Fruit fly (Drosophila melanogaster): Measurements from ENCODE around the gene Nemp.
A peak's percentile ranks its signal among the peaks of the same experiment; 100 is the strongest.

Nemp gene

dm6 chrX:16677163-16677562, 22.3 kb upstream of the Nemp start (continued):
- peak in 1 of 2 experiments; percentile 29 for TF ChIP-seq Hr51 (GFP tag; optimal IDR thresholded peaks at IDR 0.05)
- TF ChIP-seq Fer3 (tag; optimal IDR thresholded peaks at IDR 0.05), result no peak
- TF ChIP-seq CG1832 (GFP tag; optimal IDR thresholded peaks at IDR 0.05), result no peak
- TF ChIP-seq CG9932 (GFP tag; IDR thresholded peaks at IDR 0.05), result no peak
- 0 out of 2 replicates have a peak, but pooled peaks have one; percentile 13 for TF ChIP-seq CG32532 (GFP tag; IDR thresholded peaks at IDR 0.05)
- peak; percentile 32 for TF ChIP-seq CG11504 (tag; optimal IDR thresholded peaks at IDR 0.05)
- TF ChIP-seq CG11398 (GFP tag; optimal IDR thresholded peaks at IDR 0.05), result no peak
- no peak for TF ChIP-seq CG11456 (GFP tag; IDR thresholded peaks at IDR 0.05)
- TF ChIP-seq Dad (GFP tag; optimal IDR thresholded peaks at IDR 0.05), result no peak
- no peak for TF ChIP-seq Sox100B (GFP tag; optimal IDR thresholded peaks at IDR 0.05)
- TF ChIP-seq pnt (GFP tag; optimal IDR thresholded peaks at IDR 0.05), result no peak
- TF ChIP-seq lmd (GFP tag; IDR thresholded peaks at IDR 0.05), result no peak
- no peak for TF ChIP-seq CG15073 (GFP tag; optimal IDR thresholded peaks at IDR 0.05)
- TF ChIP-seq jumu (GFP tag; optimal IDR thresholded peaks at IDR 0.05), result no peak
- no peak for TF ChIP-seq chm (GFP tag; IDR thresholded peaks at IDR 0.05)
- no peak for TF ChIP-seq br (optimal IDR thresholded peaks at IDR 0.05)
- TF ChIP-seq CG17328 (GFP tag; IDR thresholded peaks at IDR 0.05), result no peak
- TF ChIP-seq CG12942 (GFP tag; optimal IDR thresholded peaks at IDR 0.05), result no peak
- TF ChIP-seq maf-S (GFP tag; optimal IDR thresholded peaks at IDR 0.05), result no peak
- no peak for TF ChIP-seq CG31224 (GFP tag; IDR thresholded peaks at IDR 0.05)
- no peak for TF ChIP-seq esg (GFP tag; conservative IDR thresholded peaks at IDR 0.05)
- 0 out of 2 replicates have a peak, but pooled peaks have one; percentile 22 for TF ChIP-seq CG31441 (GFP tag; IDR thresholded peaks at IDR 0.05)
- TF ChIP-seq CG6272 (GFP tag; IDR thresholded peaks at IDR 0.05), result no peak
- no peak for TF ChIP-seq row (GFP tag; IDR thresholded peaks at IDR 0.05)
- no peak for TF ChIP-seq gcm2 (GFP tag; optimal IDR thresholded peaks at IDR 0.05)
- TF ChIP-seq ara (GFP tag; IDR thresholded peaks at IDR 0.05), result no peak
- TF ChIP-seq CG4820 (GFP tag; optimal IDR thresholded peaks at IDR 0.05), result no peak
- no peak for TF ChIP-seq pfk (GFP tag; optimal IDR thresholded peaks at IDR 0.05)
- no peak for TF ChIP-seq CG15514 (GFP tag; optimal IDR thresholded peaks at IDR 0.05)
- 0 out of 2 replicates have a peak, but pooled peaks have one; percentile 22 for TF ChIP-seq CG6689 (GFP tag; IDR thresholded peaks at IDR 0.05)
- TF ChIP-seq Atf-2 (GFP tag; optimal IDR thresholded peaks at IDR 0.05), result no peak
- no peak for TF ChIP-seq fu2 (GFP tag; optimal IDR thresholded peaks at IDR 0.05)
- no peak for TF ChIP-seq slp2 (GFP tag; optimal IDR thresholded peaks at IDR 0.05)
- TF ChIP-seq croc (GFP tag; conservative IDR thresholded peaks at IDR 0.05), result no peak
- TF ChIP-seq z (GFP tag; IDR thresholded peaks at IDR 0.05), result no peak
- peak; percentile 17 for TF ChIP-seq Sox102F (GFP tag; optimal IDR thresholded peaks at IDR 0.05)
- no peak for TF ChIP-seq Scr (GFP tag; IDR thresholded peaks at IDR 0.05; ENCODE audit: partially characterized antibody)
- TF ChIP-seq CG17829 (tag; optimal IDR thresholded peaks at IDR 0.05), result no peak
- TF ChIP-seq CG10366 (GFP tag; IDR thresholded peaks at IDR 0.05), result no peak
- no peak for TF ChIP-seq run (tag; optimal IDR thresholded peaks at IDR 0.05)
- TF ChIP-seq CkIIα-i1 (GFP tag; IDR thresholded peaks at IDR 0.05), result no peak
- TF ChIP-seq Sin3A (optimal IDR thresholded peaks at IDR 0.05), result no peak
- TF ChIP-seq tio (GFP tag; optimal IDR thresholded peaks at IDR 0.05), result no peak
- no peak for TF ChIP-seq CG9215 (GFP tag; IDR thresholded peaks at IDR 0.05)
- no peak for TF ChIP-seq en (GFP tag; optimal IDR thresholded peaks at IDR 0.05)
- no peak for TF ChIP-seq CG2678 (tag; optimal IDR thresholded peaks at IDR 0.05)
- no peak for TF ChIP-seq Dref (GFP tag; IDR thresholded peaks at IDR 0.05)
- peak; percentile 22 for TF ChIP-seq dmrt11E (tag; optimal IDR thresholded peaks at IDR 0.05)
- TF ChIP-seq CG6854 (GFP tag; optimal IDR thresholded peaks at IDR 0.05), result no peak
- TF ChIP-seq CG4424 (GFP tag; optimal IDR thresholded peaks at IDR 0.05), result no peak
- TF ChIP-seq dimm (GFP tag; IDR thresholded peaks at IDR 0.05), result no peak
- no peak for TF ChIP-seq CG13296 (GFP tag; optimal IDR thresholded peaks at IDR 0.05)
- TF ChIP-seq PHDP (tag; optimal IDR thresholded peaks at IDR 0.05), result peak; percentile 20
- no peak for TF ChIP-seq Antp (GFP tag; optimal IDR thresholded peaks at IDR 0.05)

Data from whole organism, embryonic.